Worm (Caenorhabditis elegans): ENCODE measurements around the gene pezo-1.
A peak's percentile ranks its signal among the peaks of the same experiment; 100 is the strongest.

The pezo-1 gene

ce11 chrIV:9366411-9366810, at the start of gene pezo-1:
pezo-1 (minus strand) TSS chrIV:9366511.
- TF ChIP-seq W03F9.2 (tag; optimal IDR thresholded peaks at IDR 0.05), result no peak
- TF ChIP-seq him-1 (tag; optimal IDR thresholded peaks at IDR 0.05), result no peak
- no peak for TF ChIP-seq dao-5 (tag; optimal IDR thresholded peaks at IDR 0.05)

- TF ChIP-seq W03F9.2 (tag; optimal IDR thresholded peaks at IDR 0.05), result no peak
- no peak for TF ChIP-seq dao-5 (tag; optimal IDR thresholded peaks at IDR 0.05)
- no peak for TF ChIP-seq him-1 (tag; optimal IDR thresholded peaks at IDR 0.05)
These were observed 41.7 kb upstream of the pezo-1 start, which contains the start of gene F56D5.5 for ce11 chrIV:9408004-9408403. F56D5.5 (minus strand) TSS chrIV:9408104.

ce11 chrIV:9403761-9404420, 37.6 kb upstream of the pezo-1 start:
- no peak for TF ChIP-seq him-1 (tag; optimal IDR thresholded peaks at IDR 0.05)
- no peak for TF ChIP-seq W03F9.2 (tag; optimal IDR thresholded peaks at IDR 0.05)
- TF ChIP-seq dao-5 (tag; optimal IDR thresholded peaks at IDR 0.05), result no peak

ce11 chrIV:9401715-9402114, 35.4 kb upstream of the pezo-1 start, which contains the start of gene F56D5.6:
F56D5.6 (plus strand) TSS chrIV:9401922.
- TF ChIP-seq him-1 (tag; optimal IDR thresholded peaks at IDR 0.05) (no peak), dao-5 (tag; optimal IDR thresholded peaks at IDR 0.05) (no peak), W03F9.2 (tag; optimal IDR thresholded peaks at IDR 0.05) (no peak)

ce11 chrIV:9398512-9398911, 32.2 kb upstream of the pezo-1 start, which contains the start of gene F56D5.2:
F56D5.2 (minus strand) TSS chrIV:9398612.
- TF ChIP-seq him-1 (tag; optimal IDR thresholded peaks at IDR 0.05) (no peak), dao-5 (tag; optimal IDR thresholded peaks at IDR 0.05) (no peak), W03F9.2 (tag; optimal IDR thresholded peaks at IDR 0.05) (no peak)

- TF ChIP-seq dao-5 (tag; optimal IDR thresholded peaks at IDR 0.05) (no peak), him-1 (tag; optimal IDR thresholded peaks at IDR 0.05) (no peak), W03F9.2 (tag; optimal IDR thresholded peaks at IDR 0.05) (no peak)
These were observed 31.0 kb upstream of the pezo-1 start, which contains the start of gene F56D5.3 for ce11 chrIV:9397278-9397677. F56D5.3 (plus strand) TSS chrIV:9397578.

DNA sequence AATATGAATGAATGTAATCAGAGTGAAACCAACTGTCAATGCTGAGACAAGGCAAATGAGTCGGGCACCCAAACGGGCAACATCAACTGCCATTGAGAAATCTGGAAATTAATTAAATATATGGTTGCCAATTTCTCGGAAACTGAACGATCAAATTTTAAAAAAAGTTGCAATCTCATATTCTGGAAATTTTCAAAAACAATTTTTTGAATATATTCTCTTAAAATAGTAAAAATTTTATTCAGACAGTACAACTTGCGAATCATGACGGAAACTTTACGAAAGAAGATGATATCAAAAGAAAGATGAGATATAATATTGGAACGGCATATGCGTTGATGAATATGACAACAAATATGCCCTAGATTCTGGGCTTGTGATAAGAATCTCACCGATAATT, 29.8 kb upstream of the pezo-1 start, which contains the start of gene col-121:
col-121 (minus strand) TSS at position 101 of the 400 bp plus-strand sequence.
- TF ChIP-seq W03F9.2 (tag; optimal IDR thresholded peaks at IDR 0.05) (no peak), dao-5 (tag; optimal IDR thresholded peaks at IDR 0.05) (no peak), him-1 (tag; optimal IDR thresholded peaks at IDR 0.05) (no peak)

ce11 chrIV:9386038-9386437, 19.7 kb upstream of the pezo-1 start, which contains the start of gene daf-15:
daf-15 (plus strand) TSS chrIV:9386208.
- TF ChIP-seq him-1 (tag; optimal IDR thresholded peaks at IDR 0.05) (no peak), W03F9.2 (tag; optimal IDR thresholded peaks at IDR 0.05) (peak; percentile 30)

DNA sequence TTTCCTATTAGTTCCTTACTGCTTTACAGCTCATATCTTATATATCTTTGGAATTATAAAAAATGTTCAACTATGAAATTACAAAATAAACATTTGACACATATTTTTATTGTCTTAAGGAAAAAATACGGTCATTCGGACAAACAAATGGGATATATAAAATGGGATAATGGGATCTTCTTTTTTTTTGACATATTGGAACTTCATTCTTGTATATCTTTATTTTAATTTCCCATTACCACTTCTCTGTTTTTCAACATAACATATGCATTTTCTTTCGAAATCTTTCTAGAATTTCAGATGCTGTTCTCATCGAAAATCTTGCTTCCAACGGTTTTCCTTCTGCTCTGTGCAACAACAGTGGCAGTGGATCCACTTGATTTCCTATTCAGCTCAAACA, 18.5 kb upstream of the pezo-1 start, which contains the start of gene C10C5.7:
C10C5.7 (plus strand) TSS at position 301 of the 400 bp plus-strand sequence.
- TF ChIP-seq dao-5 (tag; optimal IDR thresholded peaks at IDR 0.05) (no peak), him-1 (tag; optimal IDR thresholded peaks at IDR 0.05) (no peak), W03F9.2 (tag; optimal IDR thresholded peaks at IDR 0.05) (no peak)

- TF ChIP-seq dao-5 (tag; optimal IDR thresholded peaks at IDR 0.05) (no peak), W03F9.2 (tag; optimal IDR thresholded peaks at IDR 0.05) (no peak), him-1 (tag; optimal IDR thresholded peaks at IDR 0.05) (no peak)
These were observed 14.8 kb upstream of the pezo-1 start, which contains the start of gene C10C5.5 for ce11 chrIV:9381136-9381535. C10C5.5 (plus strand) TSS chrIV:9381436.

ce11 chrIV:9378272-9378671, 12.0 kb upstream of the pezo-1 start, which contains the start of gene C10C5.4:
C10C5.4 (plus strand) TSS chrIV:9378552.
- TF ChIP-seq W03F9.2 (tag; optimal IDR thresholded peaks at IDR 0.05) (no peak), him-1 (tag; optimal IDR thresholded peaks at IDR 0.05) (no peak), dao-5 (tag; optimal IDR thresholded peaks at IDR 0.05) (no peak)

- no peak for TF ChIP-seq him-1 (tag; optimal IDR thresholded peaks at IDR 0.05)
- no peak for TF ChIP-seq dao-5 (tag; optimal IDR thresholded peaks at IDR 0.05)
- no peak for TF ChIP-seq W03F9.2 (tag; optimal IDR thresholded peaks at IDR 0.05)
These were observed 10.2 kb upstream of the pezo-1 start for ce11 chrIV:9376550-9376949.

- TF ChIP-seq W03F9.2 (tag; optimal IDR thresholded peaks at IDR 0.05), result no peak
- TF ChIP-seq dao-5 (tag; optimal IDR thresholded peaks at IDR 0.05), result no peak
- no peak for TF ChIP-seq him-1 (tag; optimal IDR thresholded peaks at IDR 0.05)
These were observed 8.2 kb upstream of the pezo-1 start, which contains the start of gene C10C5.3 for ce11 chrIV:9374529-9374928. C10C5.3 (plus strand) TSS chrIV:9374829.

DNA sequence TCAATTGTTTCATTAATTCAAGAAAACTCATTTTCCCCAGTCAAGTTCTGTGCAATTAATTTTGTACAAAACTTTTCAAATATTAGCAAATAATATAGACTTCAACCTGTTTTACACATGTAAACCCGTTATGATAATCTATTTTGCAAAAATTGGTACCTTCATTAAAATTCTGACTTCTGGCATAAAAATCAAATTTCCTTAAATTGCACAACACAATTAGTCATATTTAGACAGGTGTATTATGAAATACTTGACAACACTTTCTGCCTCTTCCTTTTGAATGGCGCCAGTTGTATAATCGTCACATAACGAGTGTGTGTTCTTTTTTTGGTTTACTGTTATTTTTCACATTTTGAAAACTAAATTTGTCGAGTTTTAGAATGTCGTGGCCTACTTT, 4.8 kb upstream of the pezo-1 start, which contains the start of gene fbxc-58:
fbxc-58 (plus strand) TSS at position 383 of the 400 bp plus-strand sequence.
- TF ChIP-seq him-1 (tag; optimal IDR thresholded peaks at IDR 0.05) (no peak), dao-5 (tag; optimal IDR thresholded peaks at IDR 0.05) (no peak), W03F9.2 (tag; optimal IDR thresholded peaks at IDR 0.05) (no peak)
